Worm (Caenorhabditis elegans) whole organism, midembryonic: Measurements from ENCODE around the gene fil-2.
A peak's percentile ranks its signal among the peaks of the same experiment; 100 is the strongest.

Experiments used
- T22C8.4 ChIP-seq: fragments of 200-800 bp; sonication (Bioruptor generic); IDR thresholded peaks from 2 replicates; pipeline ENCODE4 v1.3.6; 2022; ENCODE audit warnings: missing genetic modification characterization, missing compliant biosample characterization
- cog-1 ChIP-seq: sonication (generic microtip); optimal IDR thresholded peaks from 2 replicates; lab custom pipeline; 2016; ENCODE audit warnings: missing genetic modification characterization, missing compliant biosample characterization
- flt-1 ChIP-seq: fragments of 200-800 bp; sonication (Bioruptor generic); IDR thresholded peaks from 2 replicates; pipeline ENCODE4 v1.3.6; 2022; ENCODE audit warnings: missing genetic modification characterization, missing compliant biosample characterization
- klf-2 ChIP-seq: fragments of 200-800 bp; sonication (Bioruptor generic); conservative IDR thresholded peaks from 2 replicates; pipeline ENCODE4 v1.3.6; 2022; ENCODE audit warnings: missing genetic modification reagents, missing genetic modification characterization, missing compliant biosample characterization
- med-1 ChIP-seq: sonication (generic microtip); optimal IDR thresholded peaks from 2 replicates; lab custom pipeline; 2017; ENCODE audit warnings: missing genetic modification characterization, mild to moderate bottlenecking, missing compliant biosample characterization, antibody characterized with exemption, missing genetic modification reagents; ENCODE audit not compliant: insufficient read depth
- ref-1 ChIP-seq: fragments of 200-800 bp; sonication (Bioruptor generic); conservative IDR thresholded peaks from 2 replicates; pipeline ENCODE4 v1.3.6; 2022; ENCODE audit warnings: missing genetic modification reagents, missing genetic modification characterization, missing compliant biosample characterization
- tab-1 ChIP-seq: fragments of 200-800 bp; sonication (Bioruptor generic); IDR thresholded peaks from 2 replicates; pipeline ENCODE4 v1.3.6; 2022; ENCODE audit warnings: missing genetic modification characterization, missing compliant biosample characterization
- ztf-23 ChIP-seq: fragments of 200-800 bp; sonication (Bioruptor generic); IDR thresholded peaks from 2 replicates; pipeline ENCODE4 v1.3.6; 2022; ENCODE audit warnings: missing genetic modification reagents, missing genetic modification characterization, missing compliant biosample characterization
- ztf-29 ChIP-seq: fragments of 200-800 bp; sonication (Bioruptor generic); IDR thresholded peaks from 2 replicates; pipeline ENCODE4 v1.3.6; 2022; ENCODE audit warnings: missing genetic modification reagents, missing genetic modification characterization, missing compliant biosample characterization

fil-2 gene

ce11 chrV:6243260-6243659 is 35.6 kb upstream of the fil-2 start:
- TF ChIP-seq T22C8.4 (GFP tag; lab: Robert Waterston, UW) = no peak

ce11 chrV:6244631-6245030 is 34.2 kb upstream of the fil-2 start:
- TF ChIP-seq klf-2 (GFP tag; lab: Robert Waterston, UW) (no peak), flt-1 (GFP tag; lab: Robert Waterston, UW) (no peak), med-1 (no peak), T22C8.4 (GFP tag; lab: Robert Waterston, UW) (no peak), ztf-29 (GFP tag; lab: Robert Waterston, UW) (no peak), tab-1 (GFP tag; lab: Robert Waterston, UW) (no peak), cog-1 (no peak), ref-1 (GFP tag; lab: Robert Waterston, UW) (no peak), ztf-23 (no peak)

- TF ChIP-seq tab-1 (GFP tag; lab: Robert Waterston, UW) (0 out of 2 replicates have a peak, but pooled peaks have one; percentile 9), klf-2 (GFP tag; lab: Robert Waterston, UW) (no peak), flt-1 (GFP tag; lab: Robert Waterston, UW) (no peak), cog-1 (no peak), ztf-23 (no peak), T22C8.4 (GFP tag; lab: Robert Waterston, UW) (no peak), ref-1 (GFP tag; lab: Robert Waterston, UW) (no peak)
These were observed 32.3 kb upstream of the fil-2 start, which contains the start of gene dmd-7 for ce11 chrV:6246454-6246981. Gene dmd-7 (plus strand): TSS chrV:6246931.

- TF ChIP-seq cog-1 (no peak), ztf-29 (GFP tag; lab: Robert Waterston, UW) (no peak)
These were observed 31.4 kb upstream of the fil-2 start for ce11 chrV:6247397-6247796.

- no peak for TF ChIP-seq T22C8.4 (GFP tag; lab: Robert Waterston, UW)
- TF ChIP-seq ztf-29 (GFP tag; lab: Robert Waterston, UW) = no peak
- TF ChIP-seq tab-1 (GFP tag; lab: Robert Waterston, UW) = no peak
- no peak for TF ChIP-seq med-1
- TF ChIP-seq ref-1 (GFP tag; lab: Robert Waterston, UW) = no peak
- TF ChIP-seq flt-1 (GFP tag; lab: Robert Waterston, UW) = no peak
- no peak for TF ChIP-seq cog-1
- TF ChIP-seq klf-2 (GFP tag; lab: Robert Waterston, UW) = no peak
- no peak for TF ChIP-seq ztf-23
These were observed 30.1 kb upstream of the fil-2 start for ce11 chrV:6248714-6249113.

ce11 chrV:6249135-6249534 is 29.7 kb upstream of the fil-2 start:
- TF ChIP-seq tab-1 (GFP tag; lab: Robert Waterston, UW) (no peak), klf-2 (GFP tag; lab: Robert Waterston, UW) (no peak), cog-1 (no peak), ztf-23 (no peak), ztf-29 (GFP tag; lab: Robert Waterston, UW) (no peak), med-1 (no peak), flt-1 (GFP tag; lab: Robert Waterston, UW) (no peak), T22C8.4 (GFP tag; lab: Robert Waterston, UW) (no peak), ref-1 (GFP tag; lab: Robert Waterston, UW) (no peak)

ce11 chrV:6250959-6251598 is 27.8 kb upstream of the fil-2 start:
- TF ChIP-seq med-1 (no peak), flt-1 (GFP tag; lab: Robert Waterston, UW) (no peak), cog-1 (no peak), tab-1 (GFP tag; lab: Robert Waterston, UW) (no peak), ztf-23 (no peak), ztf-29 (GFP tag; lab: Robert Waterston, UW) (no peak), T22C8.4 (GFP tag; lab: Robert Waterston, UW) (no peak), klf-2 (GFP tag; lab: Robert Waterston, UW) (no peak), ref-1 (GFP tag; lab: Robert Waterston, UW) (no peak)

ce11 chrV:6253936-6254335 is 24.9 kb upstream of the fil-2 start:
- TF ChIP-seq flt-1 (GFP tag; lab: Robert Waterston, UW) = no peak
- TF ChIP-seq ref-1 (GFP tag; lab: Robert Waterston, UW) = no peak
- TF ChIP-seq ztf-29 (GFP tag; lab: Robert Waterston, UW) = no peak
- no peak for TF ChIP-seq klf-2 (GFP tag; lab: Robert Waterston, UW)
- no peak for TF ChIP-seq cog-1
- TF ChIP-seq T22C8.4 (GFP tag; lab: Robert Waterston, UW) = no peak
- TF ChIP-seq tab-1 (GFP tag; lab: Robert Waterston, UW) = no peak
- no peak for TF ChIP-seq med-1
- no peak for TF ChIP-seq ztf-23

ce11 chrV:6259139-6259538 is 19.7 kb upstream of the fil-2 start, which contains the start of gene K08B12.1:
Gene K08B12.1 (plus strand): TSS chrV:6259367.
- TF ChIP-seq T22C8.4 (GFP tag; lab: Robert Waterston, UW) = no peak
- TF ChIP-seq ztf-23 = no peak
- TF ChIP-seq cog-1 = no peak
- no peak for TF ChIP-seq klf-2 (GFP tag; lab: Robert Waterston, UW)
- no peak for TF ChIP-seq ref-1 (GFP tag; lab: Robert Waterston, UW)
- TF ChIP-seq flt-1 (GFP tag; lab: Robert Waterston, UW) = no peak
- no peak for TF ChIP-seq tab-1 (GFP tag; lab: Robert Waterston, UW)
- TF ChIP-seq med-1 = no peak
- no peak for TF ChIP-seq ztf-29 (GFP tag; lab: Robert Waterston, UW)

- TF ChIP-seq med-1 (peak; percentile 53), flt-1 (GFP tag; lab: Robert Waterston, UW) (peak; percentile 91), ztf-23 (peak; percentile 87), klf-2 (GFP tag; lab: Robert Waterston, UW) (peak; percentile 61), T22C8.4 (GFP tag; lab: Robert Waterston, UW) (peak; percentile 71), cog-1 (peak; percentile 94), ztf-29 (GFP tag; lab: Robert Waterston, UW) (peak; percentile 60; the same call in 1 of the 2 replicates), ref-1 (GFP tag; lab: Robert Waterston, UW) (peak; percentile 59), tab-1 (GFP tag; lab: Robert Waterston, UW) (peak; percentile 90)
These were observed 11.5 kb upstream of the fil-2 start, which contains the start of gene mrck-1 for ce11 chrV:6267237-6267812. Gene mrck-1 (minus strand): TSS chrV:6267287.
